Fruit fly (Drosophila melanogaster): ENCODE measurements around the gene LManI.
A peak's percentile ranks its signal among the peaks of the same experiment; 100 is the strongest.

The LManI gene

dm6 chr2L:10437317-10437716, 19.7 kb downstream of the LManI start, which contains the start of gene STUB1 (continued):
- TF ChIP-seq CG14014 (GFP tag; IDR thresholded peaks at IDR 0.05) (0 out of 2 replicates have a peak, but pooled peaks have one; percentile 14), pzg (GFP tag; optimal IDR thresholded peaks at IDR 0.05) (peak; percentile 90), YL-1 (GFP tag; optimal IDR thresholded peaks at IDR 0.05) (peak; percentile 43), bbx (GFP tag; IDR thresholded peaks at IDR 0.05; ENCODE audit: partially characterized antibody) (peak; percentile 99), Hand (GFP tag; optimal IDR thresholded peaks at IDR 0.05) (no peak), chn (GFP tag; optimal IDR thresholded peaks at IDR 0.05) (peak; percentile 15), phol (tag; optimal IDR thresholded peaks at IDR 0.05) (peak; percentile 19), Optix (GFP tag; IDR thresholded peaks at IDR 0.05) (no peak), CG10209 (GFP tag; optimal IDR thresholded peaks at IDR 0.05) (no peak), Dp (GFP tag; optimal IDR thresholded peaks at IDR 0.05) (peak; percentile 81), Fer3 (tag; optimal IDR thresholded peaks at IDR 0.05) (no peak), Ada2b (GFP tag; IDR thresholded peaks at IDR 0.05) (no peak), CG3726 (GFP tag; IDR thresholded peaks at IDR 0.05) (no peak), ewg (GFP tag; optimal IDR thresholded peaks at IDR 0.05) (peak; percentile 2), pum (GFP tag; optimal IDR thresholded peaks at IDR 0.05) (peak; percentile 8), H15 (GFP tag; IDR thresholded peaks at IDR 0.05) (no peak), ERR (GFP tag; optimal IDR thresholded peaks at IDR 0.05) (peak; percentile 19), CG13775 (GFP tag; optimal IDR thresholded peaks at IDR 0.05) (no peak), CG4282 (GFP tag; optimal IDR thresholded peaks at IDR 0.05) (no peak), klu (GFP tag; IDR thresholded peaks at IDR 0.05) (no peak), stwl (tag; optimal IDR thresholded peaks at IDR 0.05) (peak; percentile 53), ssp (GFP tag; IDR thresholded peaks at IDR 0.05) (0 out of 2 replicates have a peak, but pooled peaks have one; percentile 18), CG1832 (GFP tag; optimal IDR thresholded peaks at IDR 0.05) (no peak), CG3847 (GFP tag; IDR thresholded peaks at IDR 0.05) (peak; percentile 57), Side (GFP tag; optimal IDR thresholded peaks at IDR 0.05) (peak; percentile 4), CG13894 (tag; optimal IDR thresholded peaks at IDR 0.05) (no peak), salm (tag; optimal IDR thresholded peaks at IDR 0.05) (no peak), inv (GFP tag; IDR thresholded peaks at IDR 0.05; ENCODE audit: partially characterized antibody) (peak; percentile 99), mld (GFP tag; IDR thresholded peaks at IDR 0.05; ENCODE audit: partially characterized antibody) (peak; percentile 98), Med (GFP tag) (peak; percentile 80), CG9817 (tag; optimal IDR thresholded peaks at IDR 0.05) (no peak), kni (GFP tag; optimal IDR thresholded peaks at IDR 0.05) (no peak), Antp (GFP tag; optimal IDR thresholded peaks at IDR 0.05) (peak; percentile 55), CG15073 (GFP tag; optimal IDR thresholded peaks at IDR 0.05) (no peak), dpn (GFP tag; optimal IDR thresholded peaks at IDR 0.05) (peak in 1 of 2 experiments; percentile 14), B-H2 (GFP tag; optimal IDR thresholded peaks at IDR 0.05) (peak; percentile 52), CG6272 (GFP tag; IDR thresholded peaks at IDR 0.05) (peak; percentile 31; the same call in 1 of the 2 replicates), Dref (GFP tag; IDR thresholded peaks at IDR 0.05) (peak; percentile 94), Elba2 (GFP tag; optimal IDR thresholded peaks at IDR 0.05) (no peak), CG7963 (GFP tag; IDR thresholded peaks at IDR 0.05; ENCODE audit: partially characterized antibody) (peak; percentile 99), ap (GFP tag; IDR thresholded peaks at IDR 0.05) (no peak), D (optimal IDR thresholded peaks at IDR 0.05) (no peak), D (GFP tag; optimal IDR thresholded peaks at IDR 0.05) (no peak), B-H1 (GFP tag; IDR thresholded peaks at IDR 0.05) (no peak), CG14667 (GFP tag; IDR thresholded peaks at IDR 0.05) (no peak), CG11085 (GFP tag; IDR thresholded peaks at IDR 0.05) (no peak), slbo (GFP tag; IDR thresholded peaks at IDR 0.05) (no peak; the same call in 1 of the 2 replicates), Dad (GFP tag; optimal IDR thresholded peaks at IDR 0.05) (peak; percentile 8), sob (GFP tag; IDR thresholded peaks at IDR 0.05) (peak; percentile 61), en (GFP tag; optimal IDR thresholded peaks at IDR 0.05) (no peak), CG34224 (GFP tag; IDR thresholded peaks at IDR 0.05; ENCODE audit: partially characterized antibody) (peak; percentile 98), CG11695 (GFP tag; IDR thresholded peaks at IDR 0.05) (no peak)

Data from whole organism, embryonic.